Worm (Caenorhabditis elegans) whole organism, midembryonic: ENCODE measurements around the gene F36H12.17.

Experiments
- cog-1 ChIP-seq: sonication (generic microtip); optimal IDR thresholded peaks from 2 replicates; lab custom pipeline; 2016; ENCODE audit warnings: missing genetic modification characterization, missing compliant biosample characterization
- flt-1 ChIP-seq: fragments of 200-800 bp; sonication (Bioruptor generic); IDR thresholded peaks from 2 replicates; pipeline ENCODE4 v1.3.6; 2022; ENCODE audit warnings: missing genetic modification characterization, missing compliant biosample characterization
- klf-2 ChIP-seq: fragments of 200-800 bp; sonication (Bioruptor generic); conservative IDR thresholded peaks from 2 replicates; pipeline ENCODE4 v1.3.6; 2022; ENCODE audit warnings: missing genetic modification reagents, missing genetic modification characterization, missing compliant biosample characterization
- med-1 ChIP-seq: sonication (generic microtip); optimal IDR thresholded peaks from 2 replicates; lab custom pipeline; 2017; ENCODE audit warnings: missing genetic modification characterization, mild to moderate bottlenecking, missing compliant biosample characterization, antibody characterized with exemption, missing genetic modification reagents; ENCODE audit not compliant: insufficient read depth
- ref-1 ChIP-seq: fragments of 200-800 bp; sonication (Bioruptor generic); conservative IDR thresholded peaks from 2 replicates; pipeline ENCODE4 v1.3.6; 2022; ENCODE audit warnings: missing genetic modification reagents, missing genetic modification characterization, missing compliant biosample characterization
- ztf-23 ChIP-seq: fragments of 200-800 bp; sonication (Bioruptor generic); IDR thresholded peaks from 2 replicates; pipeline ENCODE4 v1.3.6; 2022; ENCODE audit warnings: missing genetic modification reagents, missing genetic modification characterization, missing compliant biosample characterization

- no peak for TF ChIP-seq ref-1
- TF ChIP-seq ztf-23 (GFP tag; lab: Robert Waterston, UW): no peak
- no peak for TF ChIP-seq med-1 (GFP tag; lab: Kevin White, UChicago)
- TF ChIP-seq flt-1 (GFP tag; lab: Robert Waterston, UW): no peak
- no peak for TF ChIP-seq cog-1 (tag; lab: Kevin White, UChicago)
- no peak for TF ChIP-seq klf-2 (GFP tag; lab: Robert Waterston, UW)
Measured at ce11 chrIV:5228619-5229018, 49.0 kb downstream of the F36H12.17 start, which contains the start of gene thn-6.
